Worm (Caenorhabditis elegans) whole organism, dauer: ENCODE results near the gene F55G11.1.

Experiments used
- unc-62 ChIP-seq: sonication (generic microtip); optimal IDR thresholded peaks from 2 replicates; lab custom pipeline; 2017; ENCODE audit warnings: missing biosample characterization, missing genetic modification reagents, missing genetic modification characterization

Gene F55G11.1

DNA sequence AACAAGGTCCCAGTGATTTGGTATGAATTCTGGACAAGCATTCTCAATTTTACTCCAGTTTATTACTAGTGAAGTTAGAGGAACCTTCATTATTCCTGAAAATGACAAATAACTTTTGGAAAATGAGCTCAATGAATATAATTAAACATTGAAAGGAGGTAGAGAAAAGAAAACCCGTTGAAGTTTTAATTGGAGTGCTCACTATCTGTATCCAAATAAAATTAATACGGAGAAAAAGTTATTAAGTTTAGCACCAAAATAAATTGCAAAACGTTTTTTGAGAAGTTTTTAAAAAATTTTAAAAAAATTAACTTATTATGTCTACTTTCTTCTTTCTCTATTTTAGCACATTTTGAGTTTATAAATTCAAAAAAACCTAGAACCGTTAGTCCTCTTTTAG lies at the start of gene F55G11.1:
Gene F55G11.1 (minus strand): TSS at position 101 of the 400 bp plus-strand sequence.
- TF ChIP-seq unc-62 = no peak

DNA sequence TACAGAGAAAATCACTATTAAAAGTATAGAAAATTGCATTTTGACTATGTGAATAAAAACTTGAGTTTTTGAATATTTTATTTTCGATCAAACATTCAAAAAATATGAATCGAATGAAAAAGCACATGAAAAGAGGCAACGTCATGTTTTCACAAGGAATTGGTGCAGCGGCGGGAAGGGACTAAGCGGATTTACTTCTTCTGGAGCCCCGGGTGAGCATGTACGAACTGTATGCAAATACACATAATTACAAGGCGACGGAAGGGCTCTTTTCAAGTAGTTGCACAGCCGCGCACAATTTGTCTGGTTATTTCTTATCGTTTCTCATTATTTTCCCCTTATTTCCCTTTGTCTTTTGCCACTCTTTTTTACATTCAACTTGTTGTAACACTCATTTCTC lies 49.5 kb upstream of the F55G11.1 start, which contains the start of gene K10D11.7:
Gene K10D11.7 (minus strand): TSS at position 101 of the 400 bp plus-strand sequence.
- TF ChIP-seq unc-62 = no peak

DNA sequence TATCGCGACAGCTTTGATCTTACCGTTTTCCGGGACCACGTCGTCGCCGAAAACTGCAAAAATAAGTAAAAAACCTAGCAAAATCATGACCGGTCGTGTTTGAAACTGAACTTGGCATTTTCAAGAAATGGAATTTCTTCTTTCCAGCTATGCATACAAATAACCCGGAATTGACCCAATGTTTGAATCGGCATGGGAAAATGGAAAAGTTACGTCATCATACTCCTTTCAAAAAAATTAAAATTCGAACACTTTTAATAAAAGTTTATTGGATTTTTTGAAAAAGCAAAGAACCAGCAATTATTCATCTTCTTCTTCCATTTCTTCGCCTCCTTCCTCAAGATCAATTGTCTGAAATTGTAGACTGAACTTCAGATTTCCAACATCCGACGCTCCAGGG lies 48.0 kb upstream of the F55G11.1 start, which contains the start of gene K10D11.4:
Gene K10D11.4 (minus strand): TSS at position 101 of the 400 bp plus-strand sequence.
- no peak for TF ChIP-seq unc-62

DNA sequence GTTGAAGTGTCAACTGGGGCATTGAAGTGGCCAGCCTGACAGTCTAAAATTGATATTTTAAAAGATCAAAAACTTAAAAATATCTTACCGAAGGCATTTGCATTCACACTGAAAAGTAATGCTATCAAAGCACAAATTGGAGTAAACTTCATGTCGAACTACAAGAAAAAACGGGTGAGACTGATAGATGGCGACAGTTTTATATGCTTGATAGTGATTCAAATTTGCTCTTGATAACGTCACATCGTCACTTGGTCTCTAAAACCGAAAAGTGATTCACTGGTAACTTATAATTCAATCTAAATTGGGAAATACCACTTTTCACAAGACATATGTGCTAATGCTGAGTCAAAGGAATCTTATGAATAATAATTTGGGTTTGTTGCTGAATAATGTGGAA lies 45.2 kb upstream of the F55G11.1 start, which contains the start of gene K10D11.5:
Gene K10D11.5 (minus strand): TSS at position 215 of the 400 bp plus-strand sequence.
- TF ChIP-seq unc-62 = no peak

DNA sequence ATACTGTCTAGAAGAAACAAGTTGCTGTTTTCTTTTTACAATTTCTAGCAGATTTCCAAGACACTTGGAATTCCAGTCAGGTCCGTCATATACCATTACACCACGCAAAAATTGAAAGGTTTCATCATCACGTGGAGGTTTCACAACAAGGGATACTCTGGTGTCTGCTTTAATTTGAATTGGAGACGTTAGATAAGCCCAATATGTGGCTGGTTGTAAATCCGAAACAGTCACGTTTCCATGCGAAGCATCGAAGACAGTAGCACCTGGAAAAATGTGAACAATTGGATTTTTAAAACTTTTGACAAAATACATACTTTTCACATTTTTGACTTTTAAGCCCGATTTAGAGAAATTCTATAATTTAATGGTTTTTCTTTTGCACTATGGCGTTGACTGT lies 44.2 kb upstream of the F55G11.1 start:
- no peak for TF ChIP-seq unc-62

DNA sequence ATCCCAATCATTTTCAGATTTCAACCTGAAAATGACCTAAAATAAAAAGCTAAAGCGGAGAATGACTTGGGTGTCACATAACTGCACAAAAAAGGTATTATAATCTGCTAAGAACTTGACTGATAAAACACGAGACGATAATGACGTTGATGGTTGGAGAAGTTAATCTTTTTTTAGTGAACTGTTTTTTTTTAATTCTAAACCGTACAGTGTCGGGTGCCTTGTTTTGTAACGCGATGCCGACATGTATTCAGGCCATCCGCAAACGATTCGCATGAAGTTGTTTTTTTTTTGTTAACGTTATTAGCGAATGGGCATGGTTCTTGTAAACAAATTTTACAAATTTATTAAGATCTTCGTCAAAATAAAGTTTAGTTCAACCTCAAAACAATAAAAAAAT lies 43.0 kb upstream of the F55G11.1 start, which contains the start of gene K10D11.6:
Gene K10D11.6 (minus strand): TSS at position 101 of the 400 bp plus-strand sequence.
- no peak for TF ChIP-seq unc-62

DNA sequence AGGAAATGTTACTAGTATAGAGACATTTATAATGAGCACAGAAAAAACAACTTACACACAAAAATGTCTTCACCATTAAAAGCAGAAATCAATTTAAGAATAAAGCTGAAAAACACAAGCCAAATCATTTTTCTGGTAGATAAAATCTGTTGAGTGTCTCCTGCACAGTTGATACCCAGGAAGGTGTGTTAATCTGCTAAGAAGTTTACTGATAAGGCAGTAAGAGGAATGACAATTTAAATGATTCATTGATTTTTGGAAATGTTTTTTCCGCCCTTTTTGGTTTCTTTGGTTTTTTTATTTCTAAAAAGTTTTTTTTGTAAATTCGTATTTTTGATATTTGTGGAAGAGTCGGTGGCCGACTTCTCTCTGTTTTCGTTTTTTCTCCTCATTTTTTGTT lies 39.6 kb upstream of the F55G11.1 start, which contains the start of gene K10D11.3:
Gene K10D11.3 (minus strand): TSS at position 174 of the 400 bp plus-strand sequence.
- no peak for TF ChIP-seq unc-62

DNA sequence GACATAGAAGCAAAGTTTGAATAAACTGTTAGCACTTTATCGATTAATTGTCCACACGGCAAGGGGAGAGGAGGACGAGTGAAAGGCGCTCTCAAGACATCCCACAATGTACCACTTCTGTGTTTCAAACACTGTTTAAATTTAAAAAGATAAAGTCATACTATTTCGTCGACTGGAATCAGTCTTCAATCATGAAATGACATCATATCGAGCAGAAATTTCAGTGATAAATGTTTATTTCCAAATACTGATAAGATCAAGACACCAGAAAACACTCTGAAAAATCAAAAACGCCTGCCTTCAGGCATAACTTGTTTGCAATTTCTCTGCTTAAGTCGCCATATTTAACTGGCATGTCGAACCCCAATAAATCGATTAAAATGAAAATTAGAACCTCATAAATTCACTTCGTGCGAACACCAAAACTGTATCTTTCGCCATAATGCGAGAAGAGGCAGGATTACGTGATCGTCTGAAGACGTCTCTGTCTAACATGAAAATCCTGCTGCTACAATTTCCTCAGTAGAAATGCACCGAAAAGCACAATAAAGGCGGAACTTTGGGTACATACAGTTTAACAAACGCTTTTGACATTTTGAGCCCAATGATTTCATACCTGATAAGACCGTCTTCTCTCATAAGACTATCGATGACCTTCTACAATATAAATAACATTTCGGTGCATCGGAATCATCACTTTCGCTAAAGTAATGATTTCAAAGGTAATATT lies 32.1 kb upstream of the F55G11.1 start, which contains the start of gene K10D11.2:
Gene K10D11.2 (plus strand): TSS at position 680 of the 730 bp plus-strand sequence.
- TF ChIP-seq unc-62 = no peak

DNA sequence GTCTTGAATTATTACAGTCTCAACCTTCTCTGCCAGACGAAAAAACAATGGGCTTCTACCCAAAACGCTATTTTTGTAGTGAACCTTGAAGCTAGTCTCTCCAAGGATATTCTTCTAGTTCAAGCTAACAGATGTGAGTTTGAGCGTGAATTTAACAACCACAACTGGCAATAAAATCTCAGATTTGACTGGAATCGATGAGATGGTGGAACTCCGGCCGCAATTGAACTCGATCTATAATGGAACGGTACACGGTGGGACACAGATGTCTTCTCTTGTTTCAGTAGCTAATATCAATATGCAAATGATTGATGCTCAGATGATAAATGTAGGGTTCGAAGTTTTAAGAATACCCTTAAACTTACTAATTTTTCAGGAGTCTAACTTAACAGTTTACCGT lies 31.3 kb upstream of the F55G11.1 start:
- TF ChIP-seq unc-62 = no peak

DNA sequence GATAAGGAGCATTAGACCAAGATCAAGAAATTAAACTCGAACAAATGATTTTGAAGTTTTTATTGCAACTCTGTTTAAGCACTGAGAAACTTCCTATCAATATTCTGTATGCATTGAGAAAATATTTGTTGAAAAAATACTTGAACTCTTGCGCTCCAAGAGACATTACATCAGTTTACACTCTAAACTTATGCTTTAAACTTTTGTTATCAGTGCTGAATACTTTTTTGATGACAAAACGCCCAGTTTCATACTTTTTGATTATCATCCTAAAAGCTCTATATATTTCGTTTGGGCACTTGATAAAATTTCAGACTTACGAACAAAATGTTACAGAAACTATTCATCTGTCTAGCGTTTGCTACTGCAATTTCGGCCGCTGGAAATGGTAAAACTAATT lies 29.6 kb upstream of the F55G11.1 start, which contains the start of gene dod-17:
Gene dod-17 (plus strand): TSS at position 323 of the 400 bp plus-strand sequence.
- no peak for TF ChIP-seq unc-62

DNA sequence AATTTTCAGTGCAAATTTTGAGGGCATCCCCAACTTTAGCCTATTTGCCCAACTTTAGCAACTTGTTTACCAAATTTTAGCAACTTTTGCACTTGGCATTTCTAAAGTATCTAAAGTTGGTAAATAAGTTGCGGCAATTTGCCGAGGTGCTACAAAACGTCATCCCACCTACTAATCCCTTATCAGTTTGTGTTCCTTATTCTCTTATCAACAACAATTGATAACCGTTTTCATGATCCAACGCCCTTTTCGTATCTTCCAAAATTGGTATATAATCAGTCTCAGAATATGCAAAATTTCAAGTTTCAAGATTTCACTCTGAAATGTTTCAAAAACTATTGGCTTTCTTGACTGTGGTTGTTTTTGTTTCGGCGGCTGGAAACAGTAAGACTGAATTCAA lies 26.9 kb upstream of the F55G11.1 start, which contains the start of gene F55G11.4:
Gene F55G11.4 (plus strand): TSS at position 289 of the 400 bp plus-strand sequence.
- TF ChIP-seq unc-62 = no peak

DNA sequence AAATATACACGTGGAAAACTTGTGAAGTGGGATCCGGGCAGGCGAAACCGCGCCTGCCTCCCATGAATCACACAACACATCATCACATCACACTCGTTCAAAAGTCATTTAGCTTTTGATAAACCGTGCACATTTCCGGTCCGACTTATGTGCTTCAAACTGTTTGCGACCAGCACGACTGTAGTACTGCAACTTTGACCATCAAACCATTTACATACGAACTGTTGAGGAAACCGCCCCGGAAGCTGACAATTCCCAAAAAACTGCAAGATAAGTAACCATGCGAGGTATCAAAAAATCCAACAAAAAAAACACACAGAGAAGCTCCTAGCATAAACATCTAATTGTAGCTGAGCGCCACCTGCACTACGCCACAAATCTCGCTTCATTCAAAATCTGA lies 26.4 kb upstream of the F55G11.1 start:
- no peak for TF ChIP-seq unc-62

DNA sequence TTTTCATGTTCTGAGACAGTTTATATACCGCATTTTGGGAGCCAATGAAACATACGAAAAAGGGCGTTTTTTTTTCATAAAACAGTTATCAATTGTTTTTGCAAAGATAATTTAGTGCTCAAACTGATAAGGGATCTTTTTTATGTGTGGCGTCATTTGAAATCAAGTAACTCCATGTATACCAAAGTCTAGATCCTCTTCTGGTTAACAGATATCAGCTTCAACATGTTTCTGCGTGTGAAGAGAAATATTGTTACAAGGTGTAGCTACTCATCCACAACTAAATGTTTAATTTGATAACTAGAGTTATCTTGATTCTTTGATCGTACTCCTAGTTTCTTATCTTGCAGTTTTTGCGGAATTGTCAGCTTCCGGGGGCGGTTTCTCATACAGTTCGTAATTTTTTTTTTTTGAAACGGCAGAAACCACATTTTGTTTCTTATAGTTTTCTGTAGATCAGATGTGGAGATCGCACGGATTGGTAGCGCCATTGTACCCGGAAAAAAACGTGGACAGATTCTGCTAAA lies 25.7 kb upstream of the F55G11.1 start:
- TF ChIP-seq unc-62 = no peak

DNA sequence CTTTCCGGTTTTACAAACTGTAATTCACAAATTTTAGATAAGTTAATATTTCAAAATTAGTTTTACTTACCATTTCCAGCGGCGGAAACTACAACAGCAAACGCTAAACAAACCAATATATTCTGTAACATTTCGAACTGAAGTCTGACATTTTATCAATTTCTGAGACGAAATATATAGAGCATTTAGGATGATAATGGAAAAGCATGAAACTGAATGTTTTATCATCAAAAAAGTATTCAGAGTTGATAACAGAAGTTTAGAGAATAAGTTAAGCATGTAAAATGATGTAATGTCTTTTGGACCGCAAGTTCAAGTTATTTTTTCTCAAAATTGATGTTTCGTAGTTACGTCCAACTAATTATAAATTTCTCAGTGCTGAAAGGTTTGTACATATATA lies 22.8 kb upstream of the F55G11.1 start, which contains the start of gene F55G11.2:
Gene F55G11.2 (minus strand): TSS at position 149 of the 400 bp plus-strand sequence.
- no peak for TF ChIP-seq unc-62

DNA sequence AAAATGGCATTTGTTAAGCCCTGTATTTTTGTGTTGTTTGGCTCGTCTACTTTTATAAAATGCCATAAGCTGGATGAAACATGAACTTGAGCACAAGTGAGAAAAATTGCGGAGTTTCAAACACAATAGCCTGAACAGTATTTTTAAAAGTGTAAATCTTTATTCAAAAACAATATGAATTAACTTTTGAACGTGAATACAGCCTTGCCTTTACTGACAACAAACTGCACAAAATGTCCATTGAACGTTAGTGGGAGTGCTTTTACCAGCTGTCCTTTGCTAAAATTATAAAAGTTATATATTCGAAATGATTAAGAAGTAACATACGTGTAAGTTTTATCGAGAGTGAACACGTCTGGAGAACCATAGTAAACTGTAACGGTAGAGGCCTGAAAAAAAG lies 20.9 kb upstream of the F55G11.1 start:
- no peak for TF ChIP-seq unc-62

DNA sequence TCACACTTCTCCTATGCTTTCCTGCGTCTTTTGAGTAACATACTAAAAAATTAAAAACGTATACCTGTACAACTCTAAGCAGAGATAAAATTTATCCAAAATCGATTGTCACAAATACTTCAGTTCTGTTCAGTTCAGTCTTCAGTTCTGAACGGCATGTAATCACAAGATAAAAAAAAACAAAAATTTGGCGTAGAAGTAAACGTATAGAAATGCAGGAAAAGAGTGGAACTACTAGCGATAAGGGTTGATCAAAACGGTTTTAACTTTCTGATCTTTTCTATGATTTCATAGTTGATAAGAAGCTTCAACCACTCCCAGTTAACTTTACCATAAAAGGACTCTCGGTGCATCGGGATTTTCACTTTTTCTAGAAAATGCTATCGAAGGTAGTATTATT lies 18.7 kb upstream of the F55G11.1 start, which contains the start of gene dod-22:
Gene dod-22 (plus strand): TSS at position 301 of the 400 bp plus-strand sequence.
- TF ChIP-seq unc-62 = no peak

DNA sequence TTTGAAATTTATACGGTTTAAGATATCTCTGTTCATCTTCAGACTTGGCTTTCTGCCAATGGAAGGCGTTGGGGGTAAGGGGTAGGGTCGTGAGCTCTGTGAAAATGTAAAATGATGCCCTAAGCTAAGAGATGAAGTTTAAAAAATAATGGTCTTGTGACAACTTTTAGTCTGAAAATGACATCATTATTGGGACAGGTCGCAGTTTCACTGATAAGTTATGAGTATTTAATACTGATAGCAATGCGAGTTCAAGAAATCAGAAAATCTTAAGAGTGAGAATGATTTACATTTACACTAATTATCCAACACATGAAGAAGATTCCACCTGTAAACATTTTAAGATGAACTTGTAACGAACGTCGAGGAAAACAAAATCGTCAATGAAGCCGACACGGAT lies 18.3 kb upstream of the F55G11.1 start:
- TF ChIP-seq unc-62 = no peak
